Worm (Caenorhabditis elegans) whole organism, L4 larva: Measurements from ENCODE around the gene plg-1.
A peak's percentile ranks its signal among the peaks of the same experiment; 100 is the strongest.

Experiments
- F49E8.2 ChIP-seq: sonication (generic microtip); optimal IDR thresholded peaks from 2 replicates; lab custom pipeline; 2016; ENCODE audit warnings: missing compliant biosample characterization, mild to moderate bottlenecking, missing genetic modification characterization, borderline replicate concordance
- T20F7.1 ChIP-seq: fragments of 200-800 bp; sonication (Bioruptor generic); optimal IDR thresholded peaks from 2 replicates; lab custom pipeline; 2018; ENCODE audit warnings: mild to moderate bottlenecking, missing genetic modification characterization, missing compliant biosample characterization
- Y105C5A.15 ChIP-seq: fragments of 200-800 bp; sonication (Bioruptor generic); IDR thresholded peaks from 2 replicates; pipeline ENCODE4 v1.3.6; 2022; ENCODE audit warnings: missing genetic modification characterization, missing compliant biosample characterization
- Y48G9A.11 ChIP-seq: fragments of 200-800 bp; sonication (Bioruptor generic); IDR thresholded peaks from 2 replicates; pipeline ENCODE4 v1.3.6; 2022; ENCODE audit warnings: missing genetic modification reagents, missing genetic modification characterization, missing compliant biosample characterization
- ZK337.2 ChIP-seq: fragments of 200-800 bp; sonication (Bioruptor generic); IDR thresholded peaks from 2 replicates; pipeline ENCODE4 v1.3.6; 2022; ENCODE audit warnings: missing genetic modification reagents, missing genetic modification characterization, missing compliant biosample characterization
- ama-1 ChIP-seq: fragments of 150-350 bp; optimal IDR thresholded peaks from 2 replicates; lab custom pipeline; 2014; ENCODE audit warnings: inconsistent platforms, mixed read lengths
- arid-1 ChIP-seq: fragments of 200-800 bp; sonication (Bioruptor generic); conservative IDR thresholded peaks from 2 replicates; pipeline ENCODE4 v1.3.6; 2022; ENCODE audit warnings: missing genetic modification reagents, missing genetic modification characterization, missing compliant biosample characterization
- ceh-20 ChIP-seq: fragments of 200-800 bp; sonication (Bioruptor generic); IDR thresholded peaks from 2 replicates; pipeline ENCODE4 v1.3.6; 2022; ENCODE audit warnings: missing genetic modification reagents, missing genetic modification characterization, missing compliant biosample characterization
- ces-1 ChIP-seq: fragments of 150-350 bp; sonication (generic microtip); optimal IDR thresholded peaks from 4 replicates; lab custom pipeline; 2014; ENCODE audit warnings: missing biosample characterization, missing genetic modification reagents, missing genetic modification characterization
- cey-2 ChIP-seq: sonication (generic microtip); optimal IDR thresholded peaks from 3 replicates; lab custom pipeline; 2017; ENCODE audit warnings: missing genetic modification characterization, mild to moderate bottlenecking, missing compliant biosample characterization, antibody characterized with exemption, borderline replicate concordance; ENCODE audit not compliant: insufficient read depth
- daf-19 ChIP-seq: fragments of 200-800 bp; sonication (Bioruptor generic); conservative IDR thresholded peaks from 2 replicates; pipeline ENCODE4 v1.3.6; 2022; ENCODE audit warnings: missing genetic modification characterization, missing compliant biosample characterization
- dmd-6 ChIP-seq: fragments of 200-800 bp; sonication (Bioruptor generic); IDR thresholded peaks from 2 replicates; pipeline ENCODE4 v1.3.6; 2022; ENCODE audit warnings: missing genetic modification reagents, missing genetic modification characterization, missing compliant biosample characterization
- dmd-8 ChIP-seq: fragments of 200-800 bp; sonication (Bioruptor generic); IDR thresholded peaks from 2 replicates; pipeline ENCODE4 v1.3.6; 2022; ENCODE audit warnings: missing genetic modification characterization, missing compliant biosample characterization
- duxl-1 ChIP-seq: sonication (generic microtip); optimal IDR thresholded peaks from 2 replicates; lab custom pipeline; 2016; ENCODE audit warnings: mild to moderate bottlenecking, missing genetic modification characterization, moderate library complexity, missing compliant biosample characterization; ENCODE audit not compliant: poor library complexity
- egl-27 ChIP-seq: sonication (generic microtip); optimal IDR thresholded peaks from 3 replicates; lab custom pipeline; 2017; ENCODE audit warnings: missing biosample characterization, missing genetic modification reagents, missing genetic modification characterization
- gei-8 ChIP-seq: fragments of 200-800 bp; sonication (Bioruptor generic); optimal IDR thresholded peaks from 2 replicates; lab custom pipeline; 2018; ENCODE audit warnings: mild to moderate bottlenecking, missing genetic modification characterization, missing compliant biosample characterization
- hlh-11 ChIP-seq: fragments of 200-800 bp; sonication (Bioruptor generic); optimal IDR thresholded peaks from 2 replicates; lab custom pipeline; 2018; ENCODE audit warnings: mild to moderate bottlenecking, missing genetic modification characterization, missing compliant biosample characterization
- lim-7 ChIP-seq: fragments of 200-800 bp; sonication (Bioruptor generic); IDR thresholded peaks from 2 replicates; pipeline ENCODE4 v1.3.6; 2022; ENCODE audit warnings: missing genetic modification characterization, missing compliant biosample characterization
- lin-1 ChIP-seq: fragments of 200-800 bp; sonication (Bioruptor generic); IDR thresholded peaks from 2 replicates; pipeline ENCODE4 v1.3.6; 2022; ENCODE audit warnings: missing genetic modification reagents, missing genetic modification characterization, missing compliant biosample characterization
- lin-38 ChIP-seq: fragments of 200-800 bp; sonication (Bioruptor generic); IDR thresholded peaks from 2 replicates; pipeline ENCODE4 v1.3.6; 2022; ENCODE audit warnings: missing genetic modification reagents, missing genetic modification characterization, missing compliant biosample characterization
- lin-39 ChIP-seq: fragments of 150-350 bp; optimal IDR thresholded peaks from 2 replicates; lab custom pipeline; 2014; ENCODE audit warnings: missing biosample characterization, missing genetic modification reagents, missing genetic modification characterization
- lsy-2 ChIP-seq, 2 experiments: fragments of 150-350 bp in 1 of 2; sonication (generic microtip) in 1 of 2; optimal IDR thresholded peaks; 2 replicates each; lab custom pipeline; 2014 to 2017; ENCODE audit warnings: missing biosample characterization in 2 of 2, missing genetic modification characterization in 2 of 2
- madf-5 ChIP-seq, 2 experiments: fragments of 200-800 bp; sonication (Bioruptor generic); IDR thresholded peaks; 2 replicates each; pipeline ENCODE4 v1.3.6; 2022; ENCODE audit warnings: missing compliant biosample characterization in 2 of 2, missing genetic modification characterization in 2 of 2
- madf-9 ChIP-seq: fragments of 200-800 bp; sonication (Bioruptor generic); conservative IDR thresholded peaks from 2 replicates; pipeline ENCODE4 v1.3.6; 2022; ENCODE audit warnings: missing genetic modification reagents, missing genetic modification characterization, missing compliant biosample characterization
- mxl-2 ChIP-seq: fragments of 200-800 bp; sonication (Bioruptor generic); conservative IDR thresholded peaks from 2 replicates; pipeline ENCODE4 v1.3.6; 2022; ENCODE audit warnings: missing genetic modification reagents, missing genetic modification characterization, missing compliant biosample characterization
- mxl-3 ChIP-seq: fragments of 200-800 bp; sonication (Bioruptor generic); optimal IDR thresholded peaks from 2 replicates; lab custom pipeline; 2018; ENCODE audit warnings: mild to moderate bottlenecking, missing genetic modification characterization, missing compliant biosample characterization
- nhr-10 ChIP-seq: fragments of 150-350 bp; optimal IDR thresholded peaks from 2 replicates; lab custom pipeline; 2014; ENCODE audit warnings: missing biosample characterization, missing genetic modification characterization
- nhr-11 ChIP-seq: fragments of 150-350 bp; optimal IDR thresholded peaks from 2 replicates; lab custom pipeline; 2014; ENCODE audit warnings: missing biosample characterization, missing genetic modification characterization
- nhr-42 ChIP-seq: fragments of 200-800 bp; sonication (Bioruptor generic); IDR thresholded peaks from 2 replicates; pipeline ENCODE4 v1.3.6; 2022; ENCODE audit warnings: missing genetic modification characterization, missing compliant biosample characterization
- nhr-48 ChIP-seq: sonication (generic microtip); optimal IDR thresholded peaks from 2 replicates; lab custom pipeline; 2016; ENCODE audit warnings: mild to moderate bottlenecking, missing genetic modification characterization, missing compliant biosample characterization
- nhr-77 ChIP-seq: fragments of 150-350 bp; optimal IDR thresholded peaks from 2 replicates; lab custom pipeline; 2014; ENCODE audit warnings: missing biosample characterization, missing genetic modification characterization
- pha-4 ChIP-seq, 2 experiments: fragments of 150-350 bp in 1 of 2; fragments of 200-800 bp in 1 of 2; sonication (Bioruptor generic) in 1 of 2; IDR thresholded peaks in 1 of 2; optimal IDR thresholded peaks in 1 of 2; 2 replicates each; pipeline versions ENCODE4 v1.3.6 to Lab custom; 2014 to 2022; ENCODE audit warnings: missing genetic modification characterization in 2 of 2, missing genetic modification reagents in 2 of 2, missing biosample characterization in 1 of 2, missing compliant biosample characterization in 1 of 2
- saeg-2 ChIP-seq: fragments of 200-800 bp; sonication (Bioruptor generic); IDR thresholded peaks from 2 replicates; pipeline ENCODE4 v1.3.6; 2022; ENCODE audit warnings: missing genetic modification reagents, missing genetic modification characterization, missing compliant biosample characterization
- set-16 ChIP-seq: fragments of 200-800 bp; sonication (Bioruptor generic); IDR thresholded peaks from 2 replicates; pipeline ENCODE4 v1.3.6; 2022; ENCODE audit warnings: missing genetic modification reagents, missing genetic modification characterization, missing compliant biosample characterization
- snpc-1.2 ChIP-seq: fragments of 200-800 bp; sonication (Bioruptor generic); IDR thresholded peaks from 2 replicates; pipeline ENCODE4 v1.3.6; 2022; ENCODE audit warnings: missing genetic modification reagents, missing genetic modification characterization, missing compliant biosample characterization
- spr-1 ChIP-seq: sonication (generic microtip); optimal IDR thresholded peaks from 2 replicates; lab custom pipeline; 2016; ENCODE audit warnings: mild to moderate bottlenecking, missing genetic modification characterization, missing compliant biosample characterization
- spr-3 ChIP-seq: fragments of 200-800 bp; sonication (Bioruptor generic); optimal IDR thresholded peaks from 2 replicates; lab custom pipeline; 2018; ENCODE audit warnings: mild to moderate bottlenecking, missing genetic modification characterization, missing compliant biosample characterization
- tra-1 ChIP-seq: fragments of 200-800 bp; sonication (Bioruptor generic); IDR thresholded peaks from 2 replicates; pipeline ENCODE4 v1.3.6; 2022; ENCODE audit warnings: missing genetic modification reagents, missing genetic modification characterization, missing compliant biosample characterization
- unc-39 ChIP-seq: sonication (generic microtip); optimal IDR thresholded peaks from 2 replicates; lab custom pipeline; 2017; ENCODE audit warnings: missing biosample characterization, missing genetic modification characterization
- unc-62 ChIP-seq, 3 experiments: fragments of 150-350 bp in 1 of 3; sonication (generic microtip); optimal IDR thresholded peaks in 2 of 3; peaks in 1 of 3; 1 replicate in 1 of 3; 2 replicates in 2 of 3; lab custom pipeline; 2014 to 2017; ENCODE audit warnings: missing biosample characterization in 3 of 3, missing genetic modification characterization in 3 of 3, missing genetic modification reagents in 3 of 3, missing genotype in 1 of 3
- vab-7 ChIP-seq: fragments of 200-800 bp; sonication (Bioruptor generic); IDR thresholded peaks from 2 replicates; pipeline ENCODE4 v1.3.6; 2022; ENCODE audit warnings: missing genetic modification reagents, missing genetic modification characterization, missing compliant biosample characterization
- zip-2 ChIP-seq: fragments of 150-350 bp; optimal IDR thresholded peaks from 2 replicates; lab custom pipeline; 2014; ENCODE audit warnings: missing biosample characterization, missing genetic modification characterization
- ztf-7 ChIP-seq: fragments of 150-350 bp; optimal IDR thresholded peaks from 2 replicates; lab custom pipeline; 2014; ENCODE audit warnings: missing biosample characterization, missing genetic modification characterization

plg-1 gene

DNA sequence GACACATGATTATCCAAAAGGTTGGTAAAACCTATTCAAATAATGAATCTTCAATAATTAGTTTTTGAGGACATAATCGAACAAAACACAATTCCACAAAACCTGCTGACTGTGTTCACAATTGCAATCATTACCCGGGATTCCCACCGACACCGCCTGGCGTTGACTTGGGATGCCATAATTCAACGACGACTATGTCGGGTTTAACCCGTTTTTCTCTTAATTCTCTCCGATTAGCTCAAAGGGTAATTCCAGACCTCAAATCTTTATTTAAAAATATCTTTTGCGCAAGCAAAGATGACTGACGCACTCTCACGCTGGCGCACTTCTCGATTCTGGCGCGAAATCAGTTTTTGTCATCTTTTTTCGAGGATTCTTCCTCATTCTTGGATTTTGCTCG, 341 bp downstream of the plg-1 start:
- TF ChIP-seq lin-38 (GFP tag; lab: Robert Waterston, UW) = peak; percentile 37
- TF ChIP-seq, all 104 proteins: peak for 1; not testable (repeated sequence) for 103

DNA sequence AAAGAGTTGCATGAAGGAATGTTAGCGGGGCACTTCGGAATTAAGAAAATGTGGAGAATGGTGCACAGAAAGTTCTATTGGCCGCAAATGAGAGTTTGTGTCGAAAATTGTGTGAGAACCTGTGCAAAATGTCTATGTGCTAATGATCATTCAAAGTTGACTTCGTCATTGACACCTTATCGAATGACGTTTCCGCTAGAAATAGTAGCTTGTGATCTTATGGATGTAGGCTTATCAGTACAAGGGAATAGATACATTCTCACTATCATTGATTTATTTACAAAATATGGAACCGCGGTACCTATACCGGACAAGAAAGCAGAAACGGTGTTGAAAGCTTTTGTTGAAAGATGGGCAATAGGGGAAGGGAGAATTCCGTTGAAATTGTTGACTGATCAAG, 6.4 kb downstream of the plg-1 start:
- TF ChIP-seq vab-7 (GFP tag; lab: Robert Waterston, UW) (no peak), cey-2 (tag; lab: Kevin White, UChicago) (no peak), hlh-11 (peak; percentile 32), ama-1 (no peak), dmd-6 (peak; percentile 63), unc-62 (GFP tag; optimal IDR thresholded peaks at IDR 0.05 in 1 of 2; lab: Kevin White, UChicago) (no peak), unc-62 (tag; optimal IDR thresholded peaks at IDR 0.05; lab: Kevin White, UChicago) (no peak)

DNA sequence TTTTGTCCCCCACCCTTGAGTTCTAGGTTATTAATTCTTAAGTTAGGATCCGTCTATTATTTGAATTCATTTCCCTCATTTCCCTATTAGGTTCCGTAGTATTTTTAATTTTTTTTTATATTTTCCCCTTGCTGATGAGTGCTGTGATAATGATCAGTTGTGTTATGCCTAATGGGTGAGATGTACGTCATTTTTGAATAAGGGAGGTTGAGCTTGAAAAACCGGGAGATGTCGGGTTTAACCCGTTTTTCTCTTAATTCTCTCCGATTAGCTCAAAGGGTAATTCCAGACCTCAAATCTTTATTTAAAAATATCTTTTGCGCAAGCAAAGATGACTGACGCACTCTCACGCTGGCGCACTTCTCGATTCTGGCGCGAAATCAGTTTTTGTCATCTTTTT, 8.7 kb downstream of the plg-1 start:
- TF ChIP-seq madf-5 (GFP tag; IDR thresholded peaks at IDR 0.05; lab: Robert Waterston, UW) (0 out of 4 replicates have a peak, but pooled peaks have one; percentile 52 to 73), Y105C5A.15 (GFP tag; lab: Robert Waterston, UW) (peak; percentile 53; the same call in 1 of the 2 replicates), lim-7 (GFP tag; lab: Robert Waterston, UW) (0 out of 2 replicates have a peak, but pooled peaks have one; percentile 22), snpc-1.2 (GFP tag; lab: Robert Waterston, UW) (0 out of 2 replicates have a peak, but pooled peaks have one; percentile 26), Y48G9A.11 (peak; percentile 74), arid-1 (peak; percentile 56), lin-38 (GFP tag; lab: Robert Waterston, UW) (peak; percentile 59)

DNA sequence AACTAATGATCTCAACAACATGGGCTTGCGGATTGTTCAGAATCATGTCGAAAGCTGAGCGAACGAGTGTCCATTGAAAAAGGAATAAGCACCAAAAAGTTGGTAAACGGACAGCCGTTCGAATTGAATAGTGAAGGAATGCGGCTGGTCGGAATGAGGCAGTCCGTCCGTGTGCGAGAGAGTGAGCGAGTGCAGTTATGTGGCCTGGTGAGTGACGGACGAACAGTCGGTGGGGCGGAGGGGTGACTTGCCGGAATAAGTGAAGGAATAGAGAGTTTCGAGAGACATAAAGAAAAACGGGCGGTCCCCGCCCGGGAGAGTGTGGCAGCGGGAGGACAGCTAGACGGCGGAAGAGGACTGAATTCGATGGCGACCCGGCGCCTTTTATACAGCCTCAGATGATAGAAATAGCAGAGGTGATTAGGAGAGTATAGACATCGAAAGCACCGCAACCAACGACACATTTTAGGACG, 13.3 kb downstream of the plg-1 start:
- TF ChIP-seq arid-1 (no peak), duxl-1 (tag; lab: Kevin White, UChicago) (no peak), ces-1 (GFP tag; lab: Kevin White, UChicago) (no peak), lin-39 (tag; lab: Kevin White, UChicago) (no peak), mxl-3 (GFP tag; lab: Kevin White, UChicago) (peak; percentile 89), daf-19 (GFP tag; lab: Robert Waterston, UW) (no peak), spr-3 (GFP tag; lab: Kevin White, UChicago) (peak; percentile 4), nhr-11 (tag; lab: Kevin White, UChicago) (peak; percentile 86), Y105C5A.15 (GFP tag; lab: Robert Waterston, UW) (0 out of 2 replicates have a peak, but pooled peaks have one; percentile 17), ceh-20 (GFP tag; lab: Robert Waterston, UW) (peak; percentile 80; the same call in 1 of the 2 replicates), ztf-7 (tag; lab: Kevin White, UChicago) (no peak), nhr-77 (tag; lab: Kevin White, UChicago) (peak; percentile 67), nhr-48 (tag; lab: Kevin White, UChicago) (peak; percentile 80), F49E8.2 (tag; lab: Kevin White, UChicago) (no peak), madf-9 (GFP tag; lab: Robert Waterston, UW) (peak; percentile 79), dmd-8 (GFP tag; lab: Robert Waterston, UW) (peak; percentile 75; the same call in 1 of the 2 replicates), Y48G9A.11 (peak; percentile 48; the same call in 1 of the 2 replicates), nhr-42 (peak; percentile 81), saeg-2 (peak; percentile 75; the same call in 1 of the 2 replicates), spr-1 (tag; lab: Kevin White, UChicago) (peak; percentile 43), mxl-2 (GFP tag; lab: Robert Waterston, UW) (no peak), unc-39 (tag; lab: Kevin White, UChicago) (no peak), tra-1 (GFP tag; lab: Robert Waterston, UW) (peak; percentile 82), pha-4 (GFP tag; IDR thresholded peaks at IDR 0.05; lab: Robert Waterston, UW) (peak; percentile 90), pha-4 (tag; optimal IDR thresholded peaks at IDR 0.05; lab: Kevin White, UChicago) (no peak), nhr-10 (tag; lab: Kevin White, UChicago) (peak; percentile 52), ama-1 (peak; percentile 95), lin-1 (GFP tag; lab: Robert Waterston, UW) (peak; percentile 95), ZK337.2 (GFP tag; lab: Robert Waterston, UW) (no peak), egl-27 (tag; lab: Kevin White, UChicago) (no peak), gei-8 (peak; percentile 82), zip-2 (tag; lab: Kevin White, UChicago) (no peak), set-16 (GFP tag; lab: Robert Waterston, UW) (peak; percentile 95), T20F7.1 (GFP tag; lab: Kevin White, UChicago) (peak; percentile 51), lsy-2 (tag; optimal IDR thresholded peaks at IDR 0.05; lab: Kevin White, UChicago) (peak; percentile 27 to 64)
